Fruit fly (Drosophila melanogaster) whole organism, embryonic: ENCODE data around the gene Vsp37A.

Experiments
- Abd-B ChIP-seq: fragments of 200-800 bp; sonication (Bioruptor generic); optimal IDR thresholded peaks from 2 replicates; lab custom pipeline; 2018; ENCODE audit warnings: missing biosample characterization, mild to moderate bottlenecking, missing genetic modification characterization, moderate library complexity
- Adf1 ChIP-seq: fragments of 200-800 bp; sonication (Bioruptor generic); IDR thresholded peaks from 2 replicates; pipeline ENCODE4 v1.3.6; 2022; ENCODE audit warnings: missing biosample characterization, missing genetic modification characterization
- CG11085 ChIP-seq: fragments of 200-800 bp; sonication (Bioruptor generic); IDR thresholded peaks from 2 replicates; pipeline ENCODE4 v1.3.6; 2022; ENCODE audit warnings: missing biosample characterization, missing genetic modification characterization
- CG11247 ChIP-seq: fragments of 200-800 bp; sonication (Bioruptor generic); IDR thresholded peaks from 2 replicates; pipeline ENCODE4 v1.3.6; 2022; ENCODE audit warnings: missing biosample characterization, missing genetic modification characterization
- CG11560 ChIP-seq: fragments of 200-800 bp; sonication (Bioruptor generic); IDR thresholded peaks from 3 replicates; pipeline ENCODE4 v1.3.6; 2022; ENCODE audit warnings: missing biosample characterization, missing genetic modification characterization
- CG11695 ChIP-seq: fragments of 200-800 bp; sonication (Bioruptor generic); IDR thresholded peaks from 3 replicates; pipeline ENCODE4 v1.3.6; 2022; ENCODE audit warnings: missing biosample characterization, missing genetic modification characterization
- CG12071 ChIP-seq: fragments of 200-800 bp; sonication (Bioruptor generic); optimal IDR thresholded peaks from 3 replicates; lab custom pipeline; 2018; ENCODE audit warnings: missing biosample characterization, mild to moderate bottlenecking, missing genetic modification characterization
- CG13123 ChIP-seq: fragments of 200-800 bp; sonication (Bioruptor generic); optimal IDR thresholded peaks from 2 replicates; lab custom pipeline; 2016; ENCODE audit warnings: missing biosample characterization, missing genetic modification characterization
- CG13424 ChIP-seq: fragments of 200-800 bp; sonication (Bioruptor generic); optimal IDR thresholded peaks from 2 replicates; lab custom pipeline; 2019; ENCODE audit warnings: missing biosample characterization, mild to moderate bottlenecking, missing genetic modification characterization, moderate library complexity
- CG15269 ChIP-seq: fragments of 200-800 bp; sonication (Bioruptor generic); optimal IDR thresholded peaks from 2 replicates; lab custom pipeline; 2018; ENCODE audit warnings: missing biosample characterization, mild to moderate bottlenecking, missing genetic modification characterization, moderate library complexity
- CG16863 ChIP-seq: fragments of 200-800 bp; sonication (Bioruptor generic); optimal IDR thresholded peaks from 3 replicates; lab custom pipeline; 2016; ENCODE audit warnings: missing biosample characterization, missing genetic modification characterization
- CG17912 ChIP-seq: fragments of 200-800 bp; sonication (Bioruptor generic); optimal IDR thresholded peaks from 2 replicates; lab custom pipeline; 2018; ENCODE audit warnings: missing biosample characterization, mild to moderate bottlenecking, missing genetic modification characterization
- CG31365 ChIP-seq: fragments of 200-800 bp; sonication (Bioruptor generic); optimal IDR thresholded peaks from 2 replicates; lab custom pipeline; 2018; ENCODE audit warnings: missing biosample characterization, mild to moderate bottlenecking, missing genetic modification characterization
- CG32772 ChIP-seq: fragments of 200-800 bp; sonication (Bioruptor generic); IDR thresholded peaks from 2 replicates; pipeline ENCODE4 v1.3.6; 2022; ENCODE audit warnings: missing biosample characterization, missing genetic modification characterization
- CG3847 ChIP-seq: fragments of 200-800 bp; sonication (Bioruptor generic); IDR thresholded peaks from 2 replicates; pipeline ENCODE4 v1.3.6; 2022; ENCODE audit warnings: missing biosample characterization, missing genetic modification characterization
- CG4424 ChIP-seq: fragments of 200-800 bp; sonication (Bioruptor generic); optimal IDR thresholded peaks from 3 replicates; lab custom pipeline; 2016; ENCODE audit warnings: missing biosample characterization, missing genetic modification characterization
- CG6272 ChIP-seq: fragments of 200-800 bp; sonication (Bioruptor generic); IDR thresholded peaks from 2 replicates; pipeline ENCODE4 v1.3.6; 2022; ENCODE audit warnings: missing biosample characterization, missing genetic modification characterization
- CG9437 ChIP-seq: fragments of 200-800 bp; sonication (Bioruptor generic); optimal IDR thresholded peaks from 2 replicates; lab custom pipeline; 2018; ENCODE audit warnings: missing biosample characterization, mild to moderate bottlenecking, missing genetic modification characterization
- CG9932 ChIP-seq: fragments of 200-800 bp; sonication (Bioruptor generic); IDR thresholded peaks from 2 replicates; pipeline ENCODE4 v1.3.6; 2022; ENCODE audit warnings: missing biosample characterization, missing genetic modification characterization
- Dbx ChIP-seq: fragments of 200-800 bp; sonication (Bioruptor generic); IDR thresholded peaks from 3 replicates; pipeline ENCODE4 v1.3.6; 2022; ENCODE audit warnings: missing biosample characterization, missing genetic modification characterization
- Dip3 ChIP-seq: fragments of 200-800 bp; sonication (Bioruptor generic); optimal IDR thresholded peaks from 3 replicates; lab custom pipeline; 2016; ENCODE audit warnings: missing biosample characterization, missing genetic modification characterization
- Ets97D ChIP-seq: fragments of 200-800 bp; sonication (Bioruptor generic); optimal IDR thresholded peaks from 3 replicates; lab custom pipeline; 2016; ENCODE audit warnings: missing biosample characterization, missing genetic modification characterization
- Gug ChIP-seq: fragments of 200-800 bp; sonication (Bioruptor generic); IDR thresholded peaks from 4 replicates; pipeline ENCODE4 v1.3.6; 2022; ENCODE audit warnings: missing biosample characterization, missing genetic modification characterization
- HLHmδ ChIP-seq: fragments of 200-800 bp; sonication (Bioruptor generic); optimal IDR thresholded peaks from 2 replicates; lab custom pipeline; 2018; ENCODE audit warnings: missing biosample characterization, mild to moderate bottlenecking, missing genetic modification characterization, moderate library complexity
- HmgD ChIP-seq: fragments of 200-800 bp; sonication (Bioruptor generic); optimal IDR thresholded peaks from 3 replicates; lab custom pipeline; 2016; ENCODE audit warnings: missing biosample characterization, missing genetic modification characterization
- Lpt ChIP-seq: fragments of >200 bp; optimal IDR thresholded peaks from 2 replicates; lab custom pipeline; 2018; ENCODE audit warnings: missing biosample characterization, missing genetic modification characterization
- MBD-R2 ChIP-seq: fragments of 200-800 bp; sonication (Bioruptor generic); IDR thresholded peaks from 2 replicates; pipeline ENCODE4 v1.3.6; 2022; ENCODE audit warnings: missing biosample characterization, missing genetic modification characterization
- NFAT ChIP-seq: fragments of 200-800 bp; sonication (Bioruptor generic); IDR thresholded peaks from 2 replicates; pipeline ENCODE4 v1.3.6; 2022; ENCODE audit warnings: missing biosample characterization, missing genetic modification characterization
- PHDP ChIP-seq: fragments of 200-800 bp; sonication (Bioruptor generic); optimal IDR thresholded peaks from 3 replicates; lab custom pipeline; 2018; ENCODE audit warnings: missing biosample characterization, mild to moderate bottlenecking, missing genetic modification characterization, moderate library complexity
- Sin3A ChIP-seq: fragments of >200 bp; optimal IDR thresholded peaks from 2 replicates; lab custom pipeline; 2018
- Xrp1 ChIP-seq: fragments of 200-800 bp; sonication (Bioruptor generic); IDR thresholded peaks from 2 replicates; pipeline ENCODE4 v1.3.6; 2022; ENCODE audit warnings: missing biosample characterization, missing genetic modification characterization
- cad ChIP-seq: fragments of >200 bp; optimal IDR thresholded peaks from 2 replicates; lab custom pipeline; 2017; ENCODE audit warnings: missing biosample characterization, missing genetic modification characterization
- fd64A ChIP-seq: fragments of 200-800 bp; sonication (Bioruptor generic); optimal IDR thresholded peaks from 3 replicates; lab custom pipeline; 2018; ENCODE audit warnings: missing biosample characterization, mild to moderate bottlenecking, missing genetic modification characterization
- fd96Cb ChIP-seq: fragments of 200-800 bp; sonication (Bioruptor generic); optimal IDR thresholded peaks from 2 replicates; lab custom pipeline; 2018; ENCODE audit warnings: missing biosample characterization, mild to moderate bottlenecking, missing genetic modification characterization, moderate library complexity
- gsb ChIP-seq: fragments of 200-800 bp; sonication (Bioruptor generic); IDR thresholded peaks from 2 replicates; pipeline ENCODE4 v1.3.6; 2022; ENCODE audit warnings: missing biosample characterization, missing genetic modification characterization
- gt ChIP-seq: fragments of 200-800 bp; sonication (Bioruptor generic); IDR thresholded peaks from 2 replicates; pipeline ENCODE4 v1.3.6; 2022; ENCODE audit warnings: missing biosample characterization, missing genetic modification characterization
- hkb ChIP-seq, 2 experiments: fragments of 200-800 bp in 1 of 2; fragments of >200 bp in 1 of 2; sonication (Bioruptor generic) in 1 of 2; IDR thresholded peaks in 1 of 2; optimal IDR thresholded peaks in 1 of 2; 2 replicates each; pipeline versions ENCODE4 v1.3.6 to Lab custom; 2017 to 2022; ENCODE audit warnings: missing biosample characterization in 1 of 2, missing genetic modification characterization in 1 of 2
- inv ChIP-seq: fragments of 200-800 bp; sonication (Bioruptor generic); IDR thresholded peaks from 2 replicates; pipeline ENCODE4 v1.3.6; 2022; ENCODE audit warnings: missing biosample characterization, missing genetic modification characterization; ENCODE audit not compliant: partially characterized antibody
- kay ChIP-seq: fragments of 200-800 bp; sonication (Bioruptor generic); optimal IDR thresholded peaks from 2 replicates; lab custom pipeline; 2016; ENCODE audit warnings: missing biosample characterization, missing genetic modification characterization
- ken ChIP-seq: fragments of 200-800 bp; sonication (Bioruptor generic); IDR thresholded peaks from 3 replicates; pipeline ENCODE4 v1.3.6; 2022; ENCODE audit warnings: missing biosample characterization, missing genetic modification characterization
- nerfin-1 ChIP-seq: fragments of 200-800 bp; sonication (Bioruptor generic); optimal IDR thresholded peaks from 3 replicates; lab custom pipeline; 2019; ENCODE audit warnings: missing biosample characterization, mild to moderate bottlenecking, missing genetic modification characterization, moderate library complexity
- odd ChIP-seq: fragments of 200-800 bp; sonication (Bioruptor generic); optimal IDR thresholded peaks from 2 replicates; lab custom pipeline; 2017; ENCODE audit warnings: missing biosample characterization, mild to moderate bottlenecking, missing genetic modification characterization
- pho ChIP-seq: fragments of 200-800 bp; sonication (Bioruptor generic); optimal IDR thresholded peaks from 2 replicates; lab custom pipeline; 2016; ENCODE audit warnings: missing biosample characterization, missing genetic modification characterization
- pita ChIP-seq: fragments of 200-800 bp; sonication (Bioruptor generic); optimal IDR thresholded peaks from 2 replicates; lab custom pipeline; 2017; ENCODE audit warnings: missing biosample characterization, mild to moderate bottlenecking, missing genetic modification characterization
- ro ChIP-seq: fragments of 200-800 bp; sonication (Bioruptor generic); IDR thresholded peaks from 2 replicates; pipeline ENCODE4 v1.3.6; 2022; ENCODE audit warnings: missing biosample characterization, missing genetic modification characterization
- run ChIP-seq: fragments of 200-800 bp; sonication (Bioruptor generic); optimal IDR thresholded peaks from 3 replicates; lab custom pipeline; 2018; ENCODE audit warnings: missing biosample characterization, mild to moderate bottlenecking, missing genetic modification characterization
- slp2 ChIP-seq: fragments of 200-800 bp; sonication (Bioruptor generic); optimal IDR thresholded peaks from 2 replicates; lab custom pipeline; 2016; ENCODE audit warnings: missing biosample characterization, missing genetic modification characterization
- ssp ChIP-seq: fragments of 200-800 bp; sonication (Bioruptor generic); IDR thresholded peaks from 2 replicates; pipeline ENCODE4 v1.3.6; 2022; ENCODE audit warnings: missing biosample characterization, missing genetic modification characterization
- tap ChIP-seq: fragments of 200-800 bp; optimal IDR thresholded peaks from 3 replicates; lab custom pipeline; 2019; ENCODE audit warnings: missing biosample characterization, mild to moderate bottlenecking, missing genetic modification characterization, moderate library complexity
- trem ChIP-seq: fragments of 200-800 bp; optimal IDR thresholded peaks from 3 replicates; lab custom pipeline; 2019; ENCODE audit warnings: missing biosample characterization, mild to moderate bottlenecking, missing genetic modification characterization, moderate library complexity
- tx ChIP-seq: fragments of 200-800 bp; sonication (Bioruptor generic); optimal IDR thresholded peaks from 2 replicates; lab custom pipeline; 2016; ENCODE audit warnings: missing biosample characterization, missing genetic modification characterization

The Vsp37A gene

dm6 chrX:629239-629821 is 8.0 kb downstream of the Vsp37A start, which contains the start of the genes RpL36 and Mybbp1A (continued):
- peak; percentile 33 for TF ChIP-seq Adf1 (GFP tag; lab: Robert Waterston, UW)
- TF ChIP-seq CG9932 (GFP tag; lab: Robert Waterston, UW): peak; percentile 68
- no peak; the same call in 1 of the 2 replicates for TF ChIP-seq ro (GFP tag; lab: Robert Waterston, UW)
- TF ChIP-seq CG11560: peak; percentile 42; the same call in 1 of the 3 replicates
- peak; percentile 92 for TF ChIP-seq Sin3A
- TF ChIP-seq ken: peak; percentile 83
- no peak for TF ChIP-seq pita (GFP tag; lab: Kevin White, UChicago)
- peak; percentile 85 for TF ChIP-seq Dbx (GFP tag; lab: Robert Waterston, UW)
- peak; percentile 49 for TF ChIP-seq nerfin-1 (tag; lab: Kevin White, UChicago)
- TF ChIP-seq inv (GFP tag; lab: Robert Waterston, UW): peak; percentile 85
- TF ChIP-seq Ets97D (GFP tag; lab: Kevin White, UChicago): peak; percentile 99
- peak; percentile 59 for TF ChIP-seq Dip3
- TF ChIP-seq CG4424: peak; percentile 63
- TF ChIP-seq tx: peak; percentile 57
- TF ChIP-seq CG16863 (GFP tag; lab: Kevin White, UChicago): peak; percentile 72
- no peak for TF ChIP-seq fd96Cb (tag; lab: Kevin White, UChicago)
- TF ChIP-seq NFAT: peak; percentile 71
- TF ChIP-seq cad (GFP tag; lab: Kevin White, UChicago): no peak
- TF ChIP-seq slp2 (GFP tag; lab: Kevin White, UChicago): peak; percentile 77
- TF ChIP-seq HLHmδ (GFP tag; lab: Kevin White, UChicago): peak; percentile 74
- TF ChIP-seq CG15269 (tag; lab: Kevin White, UChicago): peak; percentile 60
- TF ChIP-seq Xrp1 (GFP tag; lab: Robert Waterston, UW): 0 out of 2 replicates have a peak, but pooled peaks have one; percentile 17
- TF ChIP-seq CG17912 (GFP tag; lab: Kevin White, UChicago): peak; percentile 67
- peak; percentile 52; the same call in 1 of the 4 replicates for TF ChIP-seq Gug (GFP tag; lab: Robert Waterston, UW)
- TF ChIP-seq run (tag; lab: Kevin White, UChicago): peak; percentile 3
- no peak for TF ChIP-seq tap (tag; lab: Kevin White, UChicago)
- 0 out of 3 replicates have a peak, but pooled peaks have one; percentile 36 for TF ChIP-seq CG11695 (GFP tag; lab: Robert Waterston, UW)
- TF ChIP-seq hkb (optimal IDR thresholded peaks at IDR 0.05; lab: Kevin White, UChicago): peak; percentile 78
- 0 out of 2 replicates have a peak, but pooled peaks have one; percentile 44 for TF ChIP-seq hkb (GFP tag; IDR thresholded peaks at IDR 0.05; lab: Robert Waterston, UW)
- TF ChIP-seq gt (GFP tag; lab: Robert Waterston, UW): no peak
- TF ChIP-seq CG9437 (GFP tag; lab: Kevin White, UChicago): peak; percentile 46
- peak; percentile 76 for TF ChIP-seq trem (tag; lab: Kevin White, UChicago)
- TF ChIP-seq CG11085: peak; percentile 71
- peak; percentile 32 for TF ChIP-seq CG13123 (GFP tag; lab: Kevin White, UChicago)
- TF ChIP-seq MBD-R2 (GFP tag; lab: Robert Waterston, UW): 0 out of 2 replicates have a peak, but pooled peaks have one; percentile 42
- peak; percentile 86 for TF ChIP-seq pho (GFP tag; lab: Kevin White, UChicago)
- TF ChIP-seq CG12071 (GFP tag; lab: Kevin White, UChicago): peak; percentile 77
- TF ChIP-seq CG6272 (GFP tag; lab: Robert Waterston, UW): 0 out of 2 replicates have a peak, but pooled peaks have one; percentile 30
- peak; percentile 60 for TF ChIP-seq odd (GFP tag; lab: Kevin White, UChicago)
- peak; percentile 79 for TF ChIP-seq HmgD (GFP tag; lab: Kevin White, UChicago)
- TF ChIP-seq ssp (GFP tag; lab: Robert Waterston, UW): peak; percentile 50
- TF ChIP-seq Lpt: no peak
- TF ChIP-seq CG11247 (GFP tag; lab: Robert Waterston, UW): peak; percentile 63; the same call in 1 of the 2 replicates
- TF ChIP-seq kay (GFP tag; lab: Kevin White, UChicago): no peak
- peak; percentile 34 for TF ChIP-seq CG13424 (tag; lab: Kevin White, UChicago)
- TF ChIP-seq gsb (GFP tag; lab: Robert Waterston, UW): peak; percentile 24; the same call in 1 of the 2 replicates
- no peak for TF ChIP-seq Abd-B (GFP tag; lab: Kevin White, UChicago)
- TF ChIP-seq CG31365 (tag; lab: Kevin White, UChicago): peak; percentile 42
- TF ChIP-seq PHDP (tag; lab: Kevin White, UChicago): peak; percentile 64
- peak; percentile 70 for TF ChIP-seq CG32772 (GFP tag; lab: Robert Waterston, UW)
- TF ChIP-seq CG3847 (GFP tag; lab: Robert Waterston, UW): peak; percentile 79
- peak; percentile 68 for TF ChIP-seq fd64A (GFP tag; lab: Kevin White, UChicago)
